Worm (Caenorhabditis elegans): ENCODE measurements around the gene R13A1.1.
"Not testable (repeated sequence)": the region's sequence is repeated elsewhere in the genome, so short reads cannot be mapped to it uniquely, and the experiment has no call there.

Gene R13A1.1

ce11 chrIV:7246553-7246952 lies 26.7 kb downstream of the R13A1.1 start, which contains the start of gene col-114:
col-114 (minus strand) TSS chrIV:7246653.
- no peak for TF ChIP-seq F13C5.2 (tag; optimal IDR thresholded peaks at IDR 0.05)
- no peak for TF ChIP-seq scrt-1 (GFP tag; IDR thresholded peaks at IDR 0.05)
- no peak for TF ChIP-seq tbx-37 (GFP tag; conservative IDR thresholded peaks at IDR 0.05)
- no peak for TF ChIP-seq B0310.2 (tag; optimal IDR thresholded peaks at IDR 0.05)

DNA sequence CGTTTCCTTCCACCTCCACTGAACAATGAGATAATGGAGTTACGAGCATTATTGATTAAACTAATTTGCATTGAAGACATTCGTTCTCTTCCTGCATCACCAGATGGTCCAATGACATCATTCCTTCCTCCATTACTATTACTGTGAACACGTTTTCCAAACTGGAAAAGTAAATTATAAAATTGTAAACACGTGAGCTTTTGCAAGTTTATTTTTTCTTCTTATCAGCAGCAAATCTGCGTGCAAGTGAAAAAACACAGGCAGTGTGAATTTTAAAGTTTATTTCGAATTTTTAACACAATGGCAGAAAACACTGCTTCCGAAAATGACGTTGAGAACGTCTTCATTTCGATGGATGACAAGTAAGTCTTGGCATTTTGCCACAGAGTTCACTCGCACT lies 27.4 kb downstream of the R13A1.1 start, which contains the start of gene D2024.1:
D2024.1 (plus strand) TSS at position 301 of the 400 bp plus-strand sequence.
- not testable (repeated sequence) for TF ChIP-seq scrt-1 (GFP tag; IDR thresholded peaks at IDR 0.05); ceh-13 (GFP tag; optimal IDR thresholded peaks at IDR 0.05); hnd-1 (tag; optimal IDR thresholded peaks at IDR 0.05)

DNA sequence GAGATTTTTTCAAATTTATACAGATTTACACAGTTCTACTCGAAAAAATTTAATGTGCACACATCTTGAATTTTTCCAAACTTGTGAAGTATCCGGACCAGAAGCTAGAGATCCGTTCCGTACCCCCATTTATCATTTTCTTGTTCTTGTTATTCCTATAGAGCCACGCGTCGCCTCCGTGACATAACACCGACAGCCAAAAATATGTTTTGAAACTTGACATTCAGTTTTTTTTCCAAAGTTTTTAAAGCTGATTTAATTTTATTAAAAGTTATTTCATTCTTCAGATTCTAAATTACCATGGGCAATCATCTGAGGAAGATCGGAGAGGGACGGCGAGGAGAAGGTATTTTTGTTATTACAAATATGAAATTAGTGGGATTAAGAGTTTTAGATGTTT lies 30.3 kb downstream of the R13A1.1 start, which contains the start of gene D2024.18:
D2024.18 (plus strand) TSS at position 301 of the 400 bp plus-strand sequence.
- TF ChIP-seq F13C5.2 (tag; optimal IDR thresholded peaks at IDR 0.05) = no peak
- no peak for TF ChIP-seq hmbx-1 (tag; optimal IDR thresholded peaks at IDR 0.05)
- TF ChIP-seq tbx-11 (GFP tag; IDR thresholded peaks at IDR 0.05) = no peak
- no peak for TF ChIP-seq hmg-4 (GFP tag; optimal IDR thresholded peaks at IDR 0.05)
- no peak for TF ChIP-seq aly-1 (tag; optimal IDR thresholded peaks at IDR 0.05)

ce11 chrIV:7253271-7253670 lies 33.4 kb downstream of the R13A1.1 start:
- no peak for TF ChIP-seq scrt-1 (GFP tag; IDR thresholded peaks at IDR 0.05)
- no peak for TF ChIP-seq hmbx-1 (tag; optimal IDR thresholded peaks at IDR 0.05)
- TF ChIP-seq sea-1 (GFP tag; conservative IDR thresholded peaks at IDR 0.05) = no peak
- TF ChIP-seq ceh-36 (tag; optimal IDR thresholded peaks at IDR 0.05) = no peak
- no peak for TF ChIP-seq hmg-4 (GFP tag; optimal IDR thresholded peaks at IDR 0.05)
- TF ChIP-seq flt-1 (GFP tag; IDR thresholded peaks at IDR 0.05) = no peak
- TF ChIP-seq tra-4 (tag; optimal IDR thresholded peaks at IDR 0.05) = no peak
- no peak for TF ChIP-seq ets-7 (tag; optimal IDR thresholded peaks at IDR 0.05)
- no peak for TF ChIP-seq F13C5.2 (tag; optimal IDR thresholded peaks at IDR 0.05)
- no peak for TF ChIP-seq ceh-13 (GFP tag; optimal IDR thresholded peaks at IDR 0.05)
- TF ChIP-seq ama-1 (optimal IDR thresholded peaks at IDR 0.05) = no peak
- TF ChIP-seq tbx-11 (GFP tag; IDR thresholded peaks at IDR 0.05) = no peak
- no peak for TF ChIP-seq pes-1 (GFP tag; IDR thresholded peaks at IDR 0.05)
- no peak for TF ChIP-seq B0310.2 (tag; optimal IDR thresholded peaks at IDR 0.05)
- TF ChIP-seq hnd-1 (tag; optimal IDR thresholded peaks at IDR 0.05) = no peak

DNA sequence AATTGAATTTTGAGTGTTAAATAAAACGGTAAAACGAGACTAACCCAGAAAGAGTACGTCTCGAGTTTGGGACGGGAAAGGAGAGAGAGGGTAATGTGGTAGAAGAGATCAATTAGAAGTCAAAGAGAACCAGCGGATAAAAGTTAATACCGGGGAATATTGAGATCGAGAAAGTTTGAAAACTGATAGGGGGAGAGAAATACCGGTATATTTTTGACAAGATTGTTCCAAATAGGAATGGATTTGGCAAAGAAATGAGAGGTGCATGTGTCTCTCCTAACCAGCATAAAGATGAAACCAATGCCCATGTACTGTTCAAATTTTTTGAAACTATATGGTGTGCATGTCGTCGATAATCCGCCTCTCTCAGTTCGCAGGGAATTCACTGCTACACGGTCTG lies 34.9 kb downstream of the R13A1.1 start, which contains the start of gene C06E4.5:
C06E4.5 (plus strand) TSS at position 301 of the 400 bp plus-strand sequence.
- not testable (repeated sequence) for TF ChIP-seq aly-1 (tag; optimal IDR thresholded peaks at IDR 0.05); flt-1 (GFP tag; IDR thresholded peaks at IDR 0.05); hmbx-1 (tag; optimal IDR thresholded peaks at IDR 0.05)

ce11 chrIV:7258253-7258652 lies 38.4 kb downstream of the R13A1.1 start, which contains the start of gene C06E4.6:
C06E4.6 (minus strand) TSS chrIV:7258303.
- TF ChIP-seq B0310.2 (tag; optimal IDR thresholded peaks at IDR 0.05) (no peak), ceh-13 (GFP tag; optimal IDR thresholded peaks at IDR 0.05) (no peak), scrt-1 (GFP tag; IDR thresholded peaks at IDR 0.05) (no peak), hmg-4 (GFP tag; optimal IDR thresholded peaks at IDR 0.05) (no peak), hmbx-1 (tag; optimal IDR thresholded peaks at IDR 0.05) (no peak), tbx-37 (GFP tag; conservative IDR thresholded peaks at IDR 0.05) (no peak), hnd-1 (tag; optimal IDR thresholded peaks at IDR 0.05) (no peak), aly-1 (tag; optimal IDR thresholded peaks at IDR 0.05) (no peak)

DNA sequence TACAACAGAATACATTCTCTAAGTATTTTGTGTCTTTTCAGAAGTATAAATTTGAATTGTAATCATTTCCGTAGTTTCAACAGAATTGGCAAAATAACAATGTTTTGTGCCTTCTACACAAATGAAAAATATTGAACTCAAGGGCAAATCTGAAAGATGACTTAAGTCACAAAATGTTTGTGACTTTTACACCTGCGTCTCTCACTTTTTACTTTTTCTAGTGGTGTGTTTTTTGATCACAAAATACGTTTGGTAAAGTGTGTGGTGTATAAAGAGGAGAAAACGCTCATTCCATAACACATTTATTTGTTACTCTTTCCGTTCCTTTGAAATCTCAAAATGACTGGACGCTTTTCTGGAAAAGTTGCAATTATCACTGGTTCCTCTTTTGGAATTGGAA lies 40.8 kb downstream of the R13A1.1 start, which contains the start of gene C06E4.3:
C06E4.3 (plus strand) TSS at position 289 of the 400 bp plus-strand sequence.
- TF ChIP-seq hnd-1 (tag; optimal IDR thresholded peaks at IDR 0.05) (no peak), flt-1 (GFP tag; IDR thresholded peaks at IDR 0.05) (no peak)

DNA sequence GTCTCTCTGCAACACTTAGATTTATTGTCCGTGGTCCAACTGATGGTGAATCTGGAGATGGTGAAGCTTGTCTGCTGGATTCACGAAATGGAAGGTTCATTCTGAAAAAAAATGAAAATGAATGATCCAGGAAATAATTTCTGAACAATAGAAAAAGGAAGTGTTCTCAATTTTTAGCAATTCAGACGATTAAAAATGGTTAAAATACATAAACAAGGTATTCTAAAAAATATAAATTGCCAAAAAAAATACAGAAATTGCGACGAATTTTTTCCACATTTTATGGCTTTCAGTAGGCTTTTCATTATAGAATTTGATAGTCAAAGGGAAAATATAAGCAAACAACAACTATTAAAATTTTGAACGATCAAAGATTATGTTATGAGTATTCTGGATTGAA lies 43.3 kb downstream of the R13A1.1 start, which contains the start of gene glb-2:
glb-2 (minus strand) TSS at position 101 of the 400 bp plus-strand sequence.
- TF ChIP-seq hmg-4 (GFP tag; optimal IDR thresholded peaks at IDR 0.05) (no peak), hnd-1 (tag; optimal IDR thresholded peaks at IDR 0.05) (no peak), ama-1 (optimal IDR thresholded peaks at IDR 0.05) (no peak)
